Fruit fly (Drosophila melanogaster) whole organism, adult: ENCODE data around the gene CG42828.

Source experiments
- CG11617 ChIP-seq: fragments of 200-800 bp; sonication (Bioruptor generic); optimal IDR thresholded peaks from 2 replicates; lab custom pipeline; 2017; ENCODE audit warnings: mild to moderate bottlenecking, missing biosample characterization, missing genetic modification reagents, missing genetic modification characterization
- CG12768 ChIP-seq: fragments of 200-800 bp; sonication (Bioruptor generic); optimal IDR thresholded peaks from 2 replicates; lab custom pipeline; 2017; ENCODE audit warnings: missing biosample characterization, missing genetic modification characterization, mild to moderate bottlenecking, moderate library complexity, missing genetic modification reagents
- CG14711 ChIP-seq: fragments of 200-800 bp; sonication (Bioruptor generic); optimal IDR thresholded peaks from 2 replicates; lab custom pipeline; 2018; ENCODE audit warnings: missing biosample characterization, mild to moderate bottlenecking, missing genetic modification characterization, moderate library complexity
- CG33017 ChIP-seq: fragments of 200-800 bp; sonication (Bioruptor generic); optimal IDR thresholded peaks from 2 replicates; lab custom pipeline; 2018; ENCODE audit warnings: missing biosample characterization, mild to moderate bottlenecking, missing genetic modification characterization, moderate library complexity
- CG7101 ChIP-seq: fragments of 200-800 bp; sonication (Bioruptor generic); optimal IDR thresholded peaks from 2 replicates; lab custom pipeline; 2018; ENCODE audit warnings: missing biosample characterization, mild to moderate bottlenecking, missing genetic modification characterization, moderate library complexity
- Clk ChIP-seq: fragments of 200-800 bp; sonication (Bioruptor generic); optimal IDR thresholded peaks from 2 replicates; lab custom pipeline; 2017; ENCODE audit warnings: missing biosample characterization, missing genetic modification characterization
- Crg-1 ChIP-seq: fragments of 200-800 bp; sonication (Bioruptor generic); optimal IDR thresholded peaks from 2 replicates; lab custom pipeline; 2016; ENCODE audit warnings: missing biosample characterization, missing genetic modification characterization
- Hr96 ChIP-seq: fragments of 200-800 bp; sonication (Bioruptor generic); optimal IDR thresholded peaks from 2 replicates; lab custom pipeline; 2016; ENCODE audit warnings: missing biosample characterization, missing genetic modification characterization
- cic ChIP-seq: fragments of 200-800 bp; sonication (Bioruptor generic); optimal IDR thresholded peaks from 2 replicates; lab custom pipeline; 2017; ENCODE audit warnings: missing biosample characterization, mild to moderate bottlenecking, missing genetic modification characterization, moderate library complexity
- kay ChIP-seq: fragments of 200-800 bp; sonication (Bioruptor generic); peaks from one replicate; lab custom pipeline; 2016; ENCODE audit warnings: missing biosample characterization, missing genetic modification characterization, borderline replicate concordance
- ovo ChIP-seq: fragments of 200-800 bp; sonication (Bioruptor generic); optimal IDR thresholded peaks from 2 replicates; lab custom pipeline; 2016; ENCODE audit warnings: missing biosample characterization, missing genetic modification characterization
- pad ChIP-seq: fragments of 200-800 bp; sonication (Bioruptor generic); optimal IDR thresholded peaks from 3 replicates; lab custom pipeline; 2017; ENCODE audit warnings: missing biosample characterization, missing genetic modification characterization, mild to moderate bottlenecking, moderate library complexity, missing genetic modification reagents
- toe ChIP-seq: fragments of 200-800 bp; sonication (Bioruptor generic); optimal IDR thresholded peaks from 2 replicates; lab custom pipeline; 2016; ENCODE audit warnings: missing biosample characterization, missing genetic modification characterization

dm6 chr3R:23396548-23397294, 23.2 kb downstream of the CG42828 start:
- TF ChIP-seq Clk = no peak
- TF ChIP-seq kay = no peak
- no peak for TF ChIP-seq pad (GFP tag; lab: Kevin White, UChicago)
- no peak for TF ChIP-seq toe (GFP tag; lab: Kevin White, UChicago)
- TF ChIP-seq Hr96 = no peak
- no peak for TF ChIP-seq cic (GFP tag; lab: Kevin White, UChicago)
- TF ChIP-seq CG11617 (GFP tag; lab: Kevin White, UChicago) = no peak
- no peak for TF ChIP-seq ovo (GFP tag; lab: Kevin White, UChicago)
- TF ChIP-seq CG33017 (tag; lab: Kevin White, UChicago) = no peak
- no peak for TF ChIP-seq CG14711 (tag; lab: Kevin White, UChicago)
- no peak for TF ChIP-seq CG12768 (GFP tag; lab: Kevin White, UChicago)
- no peak for TF ChIP-seq Crg-1 (GFP tag; lab: Kevin White, UChicago)
- TF ChIP-seq CG7101 (tag; lab: Kevin White, UChicago) = no peak
